Worm (Caenorhabditis elegans): ENCODE measurements around the gene hsb-1.

hsb-1 gene

DNA sequence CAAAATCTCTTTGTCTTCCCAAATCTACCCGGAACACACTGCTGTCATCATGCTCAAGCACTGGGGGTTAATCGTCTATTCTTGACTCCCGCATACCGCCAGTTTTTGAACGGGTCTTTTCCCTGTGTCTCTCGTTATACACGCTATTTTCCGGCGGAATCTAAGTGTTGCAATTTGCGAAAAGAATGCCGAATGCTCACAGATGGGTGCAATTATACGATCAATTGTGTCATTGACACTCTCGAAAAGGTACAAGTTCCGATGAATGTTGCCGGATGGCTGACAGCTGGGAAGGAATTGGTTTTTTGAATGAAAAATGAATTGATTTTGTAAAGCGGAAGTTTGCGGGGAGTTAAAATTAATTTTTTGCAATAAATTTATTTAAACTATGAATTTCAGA is 15.1 kb downstream of the hsb-1 start:
- TF ChIP-seq nfya-1 (tag; optimal IDR thresholded peaks at IDR 0.05; ENCODE audit: insufficient read depth) = no peak
- TF ChIP-seq lin-39 (tag; optimal IDR thresholded peaks at IDR 0.05) = no peak
- no peak for TF ChIP-seq nhr-77 (tag; optimal IDR thresholded peaks at IDR 0.05)
- TF ChIP-seq fos-1 (tag; optimal IDR thresholded peaks at IDR 0.05) = no peak
- TF ChIP-seq nhr-67 (tag; optimal IDR thresholded peaks at IDR 0.05) = no peak
- no peak for TF ChIP-seq ceh-16 (tag; optimal IDR thresholded peaks at IDR 0.05)
- TF ChIP-seq ceh-82 (tag; optimal IDR thresholded peaks at IDR 0.05) = no peak
- no peak for TF ChIP-seq ceh-9 (tag; optimal IDR thresholded peaks at IDR 0.05)
- TF ChIP-seq unc-62 (GFP tag; optimal IDR thresholded peaks at IDR 0.05) = no peak
- no peak for TF ChIP-seq mml-1 (tag; optimal IDR thresholded peaks at IDR 0.05)
- TF ChIP-seq mdl-1 (tag; optimal IDR thresholded peaks at IDR 0.05) = no peak
- no peak for TF ChIP-seq nhr-23 (tag; optimal IDR thresholded peaks at IDR 0.05)
- no peak for TF ChIP-seq nhr-11 (tag; optimal IDR thresholded peaks at IDR 0.05)
- TF ChIP-seq daf-12 (tag; optimal IDR thresholded peaks at IDR 0.05) = no peak
- TF ChIP-seq unc-39 (tag; optimal IDR thresholded peaks at IDR 0.05) = no peak
- no peak for TF ChIP-seq eor-1 (tag; optimal IDR thresholded peaks at IDR 0.05)
- TF ChIP-seq sea-2 (GFP tag; optimal IDR thresholded peaks at IDR 0.05) = no peak
- no peak for TF ChIP-seq snpc-4 (tag; optimal IDR thresholded peaks at IDR 0.05)

DNA sequence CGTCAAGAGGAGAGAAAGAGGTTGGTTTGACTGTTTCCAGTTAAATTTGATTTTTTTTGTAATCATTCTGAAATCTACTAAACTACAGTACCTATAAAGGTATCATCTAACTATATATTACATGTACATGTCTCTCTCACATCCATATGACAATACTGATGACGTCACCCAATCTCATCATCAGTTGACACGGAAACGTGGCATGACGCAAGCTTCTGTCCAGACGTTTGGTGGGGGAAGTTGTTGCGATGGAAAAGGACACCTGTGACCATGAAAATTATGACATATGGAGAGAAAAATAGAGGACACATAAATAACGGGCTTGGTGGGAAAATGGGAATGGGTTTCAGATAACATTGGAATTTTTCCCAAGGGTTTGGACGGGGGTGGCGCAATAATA is 18.0 kb downstream of the hsb-1 start:
- TF ChIP-seq fos-1 (tag; optimal IDR thresholded peaks at IDR 0.05) (no peak), nhr-25 (tag; optimal IDR thresholded peaks at IDR 0.05) (no peak), daf-12 (tag; optimal IDR thresholded peaks at IDR 0.05) (no peak)

DNA sequence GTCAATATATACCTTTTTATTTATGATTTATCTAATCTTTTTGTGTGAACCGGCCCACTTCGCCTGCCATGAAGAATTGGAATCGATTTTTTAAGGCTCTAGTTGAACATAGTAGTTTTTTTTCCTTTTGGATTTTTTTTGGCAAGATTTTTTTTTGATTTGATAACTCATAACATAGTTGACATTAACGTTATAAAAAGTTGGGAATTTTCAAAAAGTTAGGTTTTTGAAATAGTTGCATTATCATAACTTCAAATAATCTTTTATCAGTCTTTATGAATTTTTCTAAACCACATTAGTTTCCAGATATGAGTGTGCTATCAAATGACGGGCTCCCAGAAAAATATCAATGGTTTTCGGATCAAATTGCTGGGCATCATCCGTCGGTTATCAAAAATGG is 19.2 kb downstream of the hsb-1 start, which contains the start of gene ipmk-1:
ipmk-1 (plus strand) TSS at position 301 of the 400 bp plus-strand sequence.
- TF ChIP-seq snpc-4 (tag; optimal IDR thresholded peaks at IDR 0.05) = no peak
- TF ChIP-seq ceh-28 (tag; optimal IDR thresholded peaks at IDR 0.05) = no peak
- no peak for TF ChIP-seq fos-1 (tag; optimal IDR thresholded peaks at IDR 0.05)
- TF ChIP-seq ZK546.5 (tag; optimal IDR thresholded peaks at IDR 0.05) = no peak
- no peak for TF ChIP-seq nhr-43 (tag; optimal IDR thresholded peaks at IDR 0.05; ENCODE audit: poor library complexity, severe bottlenecking)
- no peak for TF ChIP-seq unc-39 (tag; optimal IDR thresholded peaks at IDR 0.05)

- no peak for TF ChIP-seq nhr-12 (tag; optimal IDR thresholded peaks at IDR 0.05)
- TF ChIP-seq nhr-67 (tag; optimal IDR thresholded peaks at IDR 0.05) = no peak
- no peak for TF ChIP-seq mml-1 (tag; optimal IDR thresholded peaks at IDR 0.05)
- TF ChIP-seq sea-2 (GFP tag; optimal IDR thresholded peaks at IDR 0.05) = no peak
- no peak for TF ChIP-seq ceh-9 (tag; optimal IDR thresholded peaks at IDR 0.05)
- no peak for TF ChIP-seq eor-1 (tag; optimal IDR thresholded peaks at IDR 0.05)
- TF ChIP-seq hmg-11 (tag; optimal IDR thresholded peaks at IDR 0.05) = no peak
Measured at ce11 chrIV:12545902-12546301, 21.1 kb downstream of the hsb-1 start.

DNA sequence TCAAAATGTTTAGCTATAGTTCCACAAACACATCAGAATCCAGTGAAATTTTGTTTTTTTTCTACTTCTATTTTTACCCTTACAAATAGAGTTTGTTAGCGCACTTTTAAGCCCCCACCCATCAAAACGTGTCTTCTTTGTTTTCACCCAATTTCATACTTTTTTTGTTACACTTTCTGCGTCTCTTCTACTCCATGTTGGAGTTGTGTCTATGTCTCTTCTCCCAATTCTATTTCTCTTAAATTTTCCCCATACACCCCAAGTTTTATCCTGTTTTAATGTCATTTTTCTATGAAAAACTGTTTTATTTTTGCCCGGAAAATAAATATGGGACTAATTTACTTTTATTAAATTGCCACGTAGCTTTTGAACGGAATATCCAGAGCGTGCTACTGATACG is 21.6 kb downstream of the hsb-1 start:
- no peak for TF ChIP-seq ceh-82 (tag; optimal IDR thresholded peaks at IDR 0.05)
- peak; percentile 7 for TF ChIP-seq pha-4 (tag; optimal IDR thresholded peaks at IDR 0.05)
- no peak for TF ChIP-seq egl-5 (tag; optimal IDR thresholded peaks at IDR 0.05)
- no peak for TF ChIP-seq nhr-76 (tag; optimal IDR thresholded peaks at IDR 0.05)
- TF ChIP-seq lsy-12 (tag; optimal IDR thresholded peaks at IDR 0.05) = no peak
- TF ChIP-seq fos-1 (tag; optimal IDR thresholded peaks at IDR 0.05) = no peak
- TF ChIP-seq elt-3 (tag; optimal IDR thresholded peaks at IDR 0.05) = no peak
- no peak for TF ChIP-seq fkh-10 (GFP tag; optimal IDR thresholded peaks at IDR 0.05)

DNA sequence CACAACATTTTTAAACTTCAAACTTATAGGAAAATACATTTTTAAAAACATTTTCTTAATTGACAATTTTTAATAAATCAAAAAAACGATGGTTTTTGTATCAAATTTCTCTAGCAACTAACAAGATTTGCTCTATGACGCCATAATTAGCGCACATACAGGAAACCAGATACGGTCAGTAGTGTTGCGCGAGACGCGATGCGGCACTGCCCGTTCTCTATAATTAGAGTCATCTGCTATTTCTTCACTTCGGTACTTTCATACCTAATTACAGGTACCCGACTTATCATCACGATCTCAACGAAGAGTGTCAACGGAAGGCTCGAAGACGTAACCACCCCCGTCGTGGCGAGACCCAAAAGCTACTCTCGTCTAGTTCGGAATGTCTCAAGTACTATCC is 22.4 kb downstream of the hsb-1 start:
- TF ChIP-seq unc-62 (GFP tag; optimal IDR thresholded peaks at IDR 0.05) (no peak), nhr-76 (tag; optimal IDR thresholded peaks at IDR 0.05) (no peak), nhr-77 (tag; optimal IDR thresholded peaks at IDR 0.05) (no peak), R02D3.7 (tag; optimal IDR thresholded peaks at IDR 0.05) (no peak), egl-5 (tag; optimal IDR thresholded peaks at IDR 0.05) (no peak), fkh-10 (GFP tag; optimal IDR thresholded peaks at IDR 0.05) (no peak), ceh-28 (tag; optimal IDR thresholded peaks at IDR 0.05) (no peak), ztf-11 (tag; optimal IDR thresholded peaks at IDR 0.05) (no peak), nhr-25 (tag; optimal IDR thresholded peaks at IDR 0.05) (no peak), snpc-4 (tag; optimal IDR thresholded peaks at IDR 0.05) (no peak), elt-2 (tag; optimal IDR thresholded peaks at IDR 0.05) (no peak), unc-39 (tag; optimal IDR thresholded peaks at IDR 0.05) (no peak), mml-1 (tag; optimal IDR thresholded peaks at IDR 0.05) (no peak), fos-1 (tag; optimal IDR thresholded peaks at IDR 0.05) (no peak), mdl-1 (tag; optimal IDR thresholded peaks at IDR 0.05) (no peak)

Measured in whole organism, L3 larva.